Worm (Caenorhabditis elegans): Measurements from ENCODE around the gene ard-1.

DNA sequence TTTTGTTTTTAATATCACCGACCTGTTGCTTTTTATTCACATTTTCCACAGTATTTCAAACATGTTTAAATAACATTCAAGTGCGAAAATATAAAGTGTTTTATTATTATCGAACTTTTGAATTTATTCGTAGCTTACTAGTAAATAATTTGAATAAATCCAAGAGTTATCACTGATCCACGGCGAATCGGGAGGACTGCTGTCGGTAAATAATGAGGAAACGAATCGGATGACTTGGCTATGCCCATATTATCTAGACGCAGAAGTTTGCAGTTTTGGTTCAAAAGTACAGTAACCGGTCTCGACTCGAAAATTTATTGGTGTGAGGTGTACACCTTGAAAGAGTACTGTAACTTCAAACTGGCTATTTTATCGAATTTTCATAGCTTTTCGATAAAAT, 25.4 kb downstream of the ard-1 start:
- TF ChIP-seq ztf-29 (GFP tag; IDR thresholded peaks at IDR 0.05) (no peak), ref-1 (GFP tag; conservative IDR thresholded peaks at IDR 0.05) (no peak), flt-1 (GFP tag; IDR thresholded peaks at IDR 0.05) (no peak), ztf-23 (GFP tag; IDR thresholded peaks at IDR 0.05) (no peak), tab-1 (GFP tag; IDR thresholded peaks at IDR 0.05) (no peak), med-1 (GFP tag; optimal IDR thresholded peaks at IDR 0.05; ENCODE audit: insufficient read depth) (no peak)

Data from whole organism, midembryonic.